Worm (Caenorhabditis elegans) whole organism, L4 larva: Measurements from ENCODE around the gene T23G7.2.

ENCODE experiments used
- ceh-28 ChIP-seq: fragments of 150-350 bp; optimal IDR thresholded peaks from 2 replicates; lab custom pipeline; 2014; ENCODE audit warnings: missing biosample characterization, missing genetic modification reagents, missing genetic modification characterization
- nhr-10 ChIP-seq: fragments of 150-350 bp; optimal IDR thresholded peaks from 2 replicates; lab custom pipeline; 2014; ENCODE audit warnings: missing biosample characterization, missing genetic modification characterization
- pha-4 ChIP-seq, 2 experiments: fragments of 150-350 bp in 1 of 2; fragments of 200-800 bp in 1 of 2; sonication (Bioruptor generic) in 1 of 2; IDR thresholded peaks in 1 of 2; optimal IDR thresholded peaks in 1 of 2; 2 replicates each; pipeline versions ENCODE4 v1.3.6 to Lab custom; 2014 to 2022; ENCODE audit warnings: missing genetic modification characterization in 2 of 2, missing genetic modification reagents in 2 of 2, missing biosample characterization in 1 of 2, missing compliant biosample characterization in 1 of 2

DNA sequence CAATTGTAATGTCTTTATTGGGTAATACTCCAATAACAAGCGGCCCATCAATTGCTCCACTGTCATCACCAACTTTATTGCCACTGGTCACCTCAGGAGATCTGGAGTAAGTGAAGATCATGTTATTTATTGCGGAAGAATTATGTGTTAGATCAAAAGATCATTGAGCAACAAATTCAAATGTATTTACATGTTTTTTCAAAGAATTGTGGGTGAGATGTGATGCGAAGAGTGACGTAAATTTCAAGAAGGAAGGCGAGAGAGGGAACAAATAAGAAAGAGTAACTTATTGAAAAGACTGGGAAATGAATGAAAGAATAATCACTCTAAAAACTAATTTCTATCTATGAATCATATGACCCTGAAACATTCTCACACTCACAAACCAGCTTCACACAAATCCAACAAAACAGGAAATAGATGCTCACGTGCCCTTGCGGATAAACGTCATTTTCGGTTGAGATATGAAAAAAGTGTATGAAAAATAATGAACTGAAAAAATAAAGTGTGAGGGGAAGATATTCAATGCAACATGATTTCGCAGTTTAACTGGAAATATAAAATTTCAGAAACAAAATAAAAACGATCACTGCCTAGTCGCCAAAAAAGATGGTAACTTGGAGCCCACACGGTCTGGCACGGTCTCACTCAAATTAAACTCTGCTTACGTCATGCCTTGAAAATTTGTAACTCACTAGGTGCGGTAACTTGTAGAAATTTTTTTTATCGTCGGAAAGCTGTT is 51.8 kb downstream of the T23G7.2 start:
- TF ChIP-seq pha-4 (GFP tag; IDR thresholded peaks at IDR 0.05; lab: Robert Waterston, UW) (no peak), pha-4 (tag; optimal IDR thresholded peaks at IDR 0.05; lab: Kevin White, UChicago) (no peak), ceh-28 (tag; lab: Kevin White, UChicago) (no peak), nhr-10 (tag; lab: Kevin White, UChicago) (no peak)
